Worm (Caenorhabditis elegans) whole organism, midembryonic: ENCODE measurements around the gene B0252.5.

Source experiments
- cog-1 ChIP-seq: sonication (generic microtip); optimal IDR thresholded peaks from 2 replicates; lab custom pipeline; 2016; ENCODE audit warnings: missing genetic modification characterization, missing compliant biosample characterization
- ztf-29 ChIP-seq: fragments of 200-800 bp; sonication (Bioruptor generic); IDR thresholded peaks from 2 replicates; pipeline ENCODE4 v1.3.6; 2022; ENCODE audit warnings: missing genetic modification reagents, missing genetic modification characterization, missing compliant biosample characterization

DNA sequence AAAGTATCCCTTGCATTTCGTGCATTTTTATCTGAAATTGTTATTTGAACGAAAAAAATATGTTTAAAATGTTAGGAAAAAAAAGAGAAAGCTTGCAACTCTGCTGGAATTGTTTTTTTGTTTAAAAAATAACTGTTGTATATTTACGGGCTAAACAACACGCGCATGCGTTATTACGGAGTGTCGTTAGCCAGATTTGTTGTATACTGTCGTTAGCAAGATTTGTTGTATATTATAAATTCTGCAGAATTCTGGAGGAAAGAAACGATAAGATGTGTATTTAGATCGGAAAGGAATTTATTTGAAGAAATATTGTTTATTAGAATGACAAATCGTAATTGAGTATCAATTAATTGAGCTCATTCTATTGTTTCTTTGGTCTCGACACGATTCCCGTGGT, 48.9 kb upstream of the B0252.5 start, which contains the start of gene eif-2Bgamma:
- TF ChIP-seq cog-1 (no peak), ztf-29 (GFP tag; lab: Robert Waterston, UW) (no peak)
